Fruit fly (Drosophila melanogaster): Measurements from ENCODE around the gene Dip-C.

Gene Dip-C

dm6 chr3R:12383036-12383435 is 30.5 kb downstream of the Dip-C start, which contains the start of gene GstD11:
GstD11 (plus strand) TSS chr3R:12383336.
- TF ChIP-seq CG2875 (GFP tag; optimal IDR thresholded peaks at IDR 0.05) = no peak
- no peak for TF ChIP-seq CG12299 (tag; optimal IDR thresholded peaks at IDR 0.05)
- no peak for TF ChIP-seq CG16815 (GFP tag; optimal IDR thresholded peaks at IDR 0.05)
- no peak for TF ChIP-seq CG2712 (tag; optimal IDR thresholded peaks at IDR 0.05)

dm6 chr3R:12382563-12382962 is 31.0 kb downstream of the Dip-C start, which contains the start of gene CG10035:
CG10035 (minus strand) TSS chr3R:12382691.
- TF ChIP-seq CG11398 (GFP tag; optimal IDR thresholded peaks at IDR 0.05) = no peak
- TF ChIP-seq CG15479 (GFP tag; optimal IDR thresholded peaks at IDR 0.05) = peak; percentile 20
- no peak for TF ChIP-seq CG18764 (GFP tag; optimal IDR thresholded peaks at IDR 0.05)
- TF ChIP-seq chm (GFP tag; IDR thresholded peaks at IDR 0.05) = no peak
- TF ChIP-seq pros (GFP tag; optimal IDR thresholded peaks at IDR 0.05) = peak; percentile 12
- TF ChIP-seq CG9215 (GFP tag; IDR thresholded peaks at IDR 0.05) = no peak
- no peak for TF ChIP-seq maf-S (GFP tag; optimal IDR thresholded peaks at IDR 0.05)
- TF ChIP-seq zen (tag; optimal IDR thresholded peaks at IDR 0.05) = peak; percentile 98
- TF ChIP-seq Deaf1 (tag; optimal IDR thresholded peaks at IDR 0.05) = no peak
- TF ChIP-seq lilli (GFP tag; optimal IDR thresholded peaks at IDR 0.05) = no peak
- no peak for TF ChIP-seq Side (GFP tag; optimal IDR thresholded peaks at IDR 0.05)
- no peak for TF ChIP-seq CG16813 (GFP tag; IDR thresholded peaks at IDR 0.05; ENCODE audit: partially characterized antibody)
- no peak for TF ChIP-seq CG13296 (GFP tag; optimal IDR thresholded peaks at IDR 0.05)
- TF ChIP-seq D (optimal IDR thresholded peaks at IDR 0.05) = peak; percentile 55
- no peak for TF ChIP-seq D (GFP tag; optimal IDR thresholded peaks at IDR 0.05)
- no peak for TF ChIP-seq CG10366 (GFP tag; IDR thresholded peaks at IDR 0.05)

dm6 chr3R:12381130-12381700 is 32.3 kb downstream of the Dip-C start:
- TF ChIP-seq CG18476 (GFP tag; optimal IDR thresholded peaks at IDR 0.05) (peak; percentile 79), CG9932 (GFP tag; IDR thresholded peaks at IDR 0.05) (no peak), NK7.1 (GFP tag; optimal IDR thresholded peaks at IDR 0.05) (no peak), Drgx (GFP tag; IDR thresholded peaks at IDR 0.05) (peak; percentile 55)

dm6 chr3R:12379708-12380107 is 33.9 kb downstream of the Dip-C start, which contains the start of gene GstD8:
GstD8 (plus strand) TSS chr3R:12380008.
- no peak for TF ChIP-seq dpn (GFP tag; optimal IDR thresholded peaks at IDR 0.05)
- TF ChIP-seq bcd (GFP tag; optimal IDR thresholded peaks at IDR 0.05) = no peak
- TF ChIP-seq zen (tag; optimal IDR thresholded peaks at IDR 0.05) = peak; percentile 56

dm6 chr3R:12379249-12379648 is 34.3 kb downstream of the Dip-C start:
- TF ChIP-seq CG16779 (GFP tag; IDR thresholded peaks at IDR 0.05) (no peak), CG8290 (GFP tag; optimal IDR thresholded peaks at IDR 0.05) (no peak), CG8290 (tag; optimal IDR thresholded peaks at IDR 0.05) (no peak), exex (tag; optimal IDR thresholded peaks at IDR 0.05) (peak; percentile 79), sug (tag; optimal IDR thresholded peaks at IDR 0.05) (peak; percentile 23), CG8765 (GFP tag; IDR thresholded peaks at IDR 0.05) (no peak), CG17361 (GFP tag; IDR thresholded peaks at IDR 0.05) (no peak), salm (tag; optimal IDR thresholded peaks at IDR 0.05) (no peak), HmgD (GFP tag; optimal IDR thresholded peaks at IDR 0.05) (no peak), grn (GFP tag; optimal IDR thresholded peaks at IDR 0.05) (peak; percentile 9), prd (optimal IDR thresholded peaks at IDR 0.05) (no peak), prd (GFP tag; IDR thresholded peaks at IDR 0.05) (no peak), nom (GFP tag; optimal IDR thresholded peaks at IDR 0.05) (no peak), CG11723 (GFP tag; optimal IDR thresholded peaks at IDR 0.05) (no peak), CG15011 (GFP tag; optimal IDR thresholded peaks at IDR 0.05) (no peak), dmrt99B (tag; optimal IDR thresholded peaks at IDR 0.05) (no peak), unc-4 (GFP tag; IDR thresholded peaks at IDR 0.05; ENCODE audit: partially characterized antibody) (no peak), seq (GFP tag; IDR thresholded peaks at IDR 0.05) (no peak), Nf-YB (GFP tag; optimal IDR thresholded peaks at IDR 0.05) (no peak), ATbp (GFP tag; optimal IDR thresholded peaks at IDR 0.05) (no peak)
